Fruit fly (Drosophila melanogaster) whole organism, embryonic: ENCODE results near the gene snk.

Source experiments
- Atf-2 ChIP-seq: fragments of 200-800 bp; sonication (Bioruptor generic); optimal IDR thresholded peaks from 2 replicates; lab custom pipeline; 2016; ENCODE audit warnings: missing biosample characterization, missing genetic modification characterization
- CG10209 ChIP-seq: fragments of 200-800 bp; sonication (Bioruptor generic); optimal IDR thresholded peaks from 3 replicates; lab custom pipeline; 2017; ENCODE audit warnings: missing biosample characterization, mild to moderate bottlenecking, missing genetic modification characterization, missing genetic modification reagents
- CG10274 ChIP-seq: fragments of 200-800 bp; sonication (Bioruptor generic); optimal IDR thresholded peaks from 3 replicates; lab custom pipeline; 2017; ENCODE audit warnings: missing biosample characterization, mild to moderate bottlenecking, missing genetic modification characterization
- CG10959 ChIP-seq: fragments of 200-800 bp; sonication (Bioruptor generic); IDR thresholded peaks from 2 replicates; pipeline ENCODE4 v1.3.6; 2022; ENCODE audit warnings: missing biosample characterization, missing genetic modification characterization
- CG11247 ChIP-seq: fragments of 200-800 bp; sonication (Bioruptor generic); IDR thresholded peaks from 2 replicates; pipeline ENCODE4 v1.3.6; 2022; ENCODE audit warnings: missing biosample characterization, missing genetic modification characterization
- CG14965 ChIP-seq: fragments of 200-800 bp; sonication (Bioruptor generic); optimal IDR thresholded peaks from 2 replicates; lab custom pipeline; 2016; ENCODE audit warnings: missing biosample characterization, missing genetic modification characterization, borderline replicate concordance
- CG15479 ChIP-seq: fragments of 200-800 bp; sonication (Bioruptor generic); optimal IDR thresholded peaks from 3 replicates; lab custom pipeline; 2019; ENCODE audit warnings: missing biosample characterization, mild to moderate bottlenecking, missing genetic modification characterization, moderate library complexity
- CG17186 ChIP-seq: fragments of 200-800 bp; sonication (Bioruptor generic); optimal IDR thresholded peaks from 3 replicates; lab custom pipeline; 2017; ENCODE audit warnings: missing biosample characterization, missing genetic modification reagents, missing genetic modification characterization
- CG1792 ChIP-seq: fragments of 200-800 bp; sonication (Bioruptor generic); optimal IDR thresholded peaks from 2 replicates; lab custom pipeline; 2016; ENCODE audit warnings: missing biosample characterization, missing genetic modification characterization
- CG18262 ChIP-seq: fragments of 200-800 bp; optimal IDR thresholded peaks from 3 replicates; lab custom pipeline; 2019; ENCODE audit warnings: missing biosample characterization, mild to moderate bottlenecking, missing genetic modification characterization, moderate library complexity
- CG1832 ChIP-seq: fragments of 200-800 bp; sonication (Bioruptor generic); optimal IDR thresholded peaks from 2 replicates; lab custom pipeline; 2017; ENCODE audit warnings: missing biosample characterization, mild to moderate bottlenecking, missing genetic modification characterization, inconsistent platforms
- CG2889 ChIP-seq: fragments of 200-800 bp; sonication (Bioruptor generic); IDR thresholded peaks from 3 replicates; pipeline ENCODE4 v1.3.6; 2022; ENCODE audit warnings: missing biosample characterization, missing genetic modification characterization
- CG30403 ChIP-seq: fragments of 200-800 bp; sonication (Bioruptor generic); optimal IDR thresholded peaks from 3 replicates; lab custom pipeline; 2016; ENCODE audit warnings: missing biosample characterization, missing genetic modification characterization
- CG33213 ChIP-seq: fragments of 200-800 bp; sonication (Bioruptor generic); optimal IDR thresholded peaks from 3 replicates; lab custom pipeline; 2016; ENCODE audit warnings: missing biosample characterization, missing genetic modification characterization
- CG34422 ChIP-seq: fragments of 200-800 bp; sonication (Bioruptor generic); IDR thresholded peaks from 3 replicates; pipeline ENCODE4 v1.3.6; 2022; ENCODE audit warnings: missing biosample characterization, missing genetic modification characterization
- CG7928 ChIP-seq: fragments of 200-800 bp; sonication (Bioruptor generic); optimal IDR thresholded peaks from 2 replicates; lab custom pipeline; 2017; ENCODE audit warnings: missing biosample characterization, mild to moderate bottlenecking, missing genetic modification characterization
- CG8089 ChIP-seq: fragments of 200-800 bp; sonication (Bioruptor generic); optimal IDR thresholded peaks from 3 replicates; lab custom pipeline; 2016; ENCODE audit warnings: missing biosample characterization, missing genetic modification characterization
- Eip74EF ChIP-seq, 2 experiments: fragments of 200-800 bp in 1 of 2; fragments of >200 bp in 1 of 2; sonication (Bioruptor generic) in 1 of 2; optimal IDR thresholded peaks; 2 replicates each; lab custom pipeline; 2017 to 2019; ENCODE audit warnings: missing biosample characterization in 2 of 2, missing genetic modification characterization in 2 of 2, mild to moderate bottlenecking in 1 of 2, moderate library complexity in 1 of 2
- Fer3 ChIP-seq: fragments of 200-800 bp; sonication (Bioruptor generic); optimal IDR thresholded peaks from 2 replicates; lab custom pipeline; 2018; ENCODE audit warnings: missing biosample characterization, mild to moderate bottlenecking, missing genetic modification characterization, moderate library complexity
- GATAe ChIP-seq: fragments of 200-800 bp; sonication (Bioruptor generic); conservative IDR thresholded peaks from 2 replicates; pipeline ENCODE4 v1.3.6; 2022; ENCODE audit warnings: missing biosample characterization, missing genetic modification characterization
- Max ChIP-seq: fragments of 200-800 bp; sonication (Bioruptor generic); optimal IDR thresholded peaks from 2 replicates; lab custom pipeline; 2016; ENCODE audit warnings: missing biosample characterization, mild to moderate bottlenecking, missing genetic modification characterization
- PHDP ChIP-seq: fragments of 200-800 bp; sonication (Bioruptor generic); optimal IDR thresholded peaks from 3 replicates; lab custom pipeline; 2018; ENCODE audit warnings: missing biosample characterization, mild to moderate bottlenecking, missing genetic modification characterization, moderate library complexity
- Rfx ChIP-seq: fragments of 200-800 bp; sonication (Bioruptor generic); IDR thresholded peaks from 2 replicates; pipeline ENCODE4 v1.3.6; 2022; ENCODE audit warnings: missing biosample characterization, missing genetic modification characterization
- Sin3A ChIP-seq: fragments of >200 bp; optimal IDR thresholded peaks from 2 replicates; lab custom pipeline; 2018
- Usf ChIP-seq: fragments of 200-800 bp; sonication (Bioruptor generic); optimal IDR thresholded peaks from 2 replicates; lab custom pipeline; 2017; ENCODE audit warnings: missing genotype, missing biosample characterization, missing genetic modification characterization
- Xbp1 ChIP-seq: fragments of 200-800 bp; sonication (Bioruptor generic); optimal IDR thresholded peaks from 3 replicates; lab custom pipeline; 2016; ENCODE audit warnings: missing biosample characterization, mild to moderate bottlenecking, missing genetic modification characterization
- Xrp1 ChIP-seq: fragments of 200-800 bp; sonication (Bioruptor generic); IDR thresholded peaks from 2 replicates; pipeline ENCODE4 v1.3.6; 2022; ENCODE audit warnings: missing biosample characterization, missing genetic modification characterization
- aop ChIP-seq: fragments of 200-800 bp; sonication (Bioruptor generic); IDR thresholded peaks from 2 replicates; pipeline ENCODE4 v1.3.6; 2022; ENCODE audit warnings: missing biosample characterization, missing genetic modification characterization
- ara ChIP-seq: fragments of 200-800 bp; sonication (Bioruptor generic); IDR thresholded peaks from 2 replicates; pipeline ENCODE4 v1.3.6; 2022; ENCODE audit warnings: missing biosample characterization, missing genetic modification characterization
- ash1 ChIP-seq: fragments of 200-800 bp; sonication (Bioruptor generic); optimal IDR thresholded peaks from 2 replicates; lab custom pipeline; 2018; ENCODE audit warnings: missing biosample characterization, mild to moderate bottlenecking, missing genetic modification characterization
- az2 ChIP-seq: fragments of 200-800 bp; sonication (Bioruptor generic); optimal IDR thresholded peaks from 3 replicates; lab custom pipeline; 2016; ENCODE audit warnings: missing biosample characterization, missing genetic modification characterization
- corto ChIP-seq: fragments of 200-800 bp; sonication (Bioruptor generic); optimal IDR thresholded peaks from 2 replicates; lab custom pipeline; 2016; ENCODE audit warnings: missing biosample characterization, mild to moderate bottlenecking, missing genetic modification characterization, moderate library complexity
- dm ChIP-seq: fragments of 200-800 bp; sonication (Bioruptor generic); optimal IDR thresholded peaks from 3 replicates; lab custom pipeline; 2016; ENCODE audit warnings: missing biosample characterization, missing genetic modification characterization
- ems ChIP-seq: fragments of 200-800 bp; sonication (Bioruptor generic); optimal IDR thresholded peaks from 3 replicates; lab custom pipeline; 2016; ENCODE audit warnings: missing biosample characterization, missing genetic modification characterization
- kay ChIP-seq: fragments of 200-800 bp; sonication (Bioruptor generic); optimal IDR thresholded peaks from 2 replicates; lab custom pipeline; 2016; ENCODE audit warnings: missing biosample characterization, missing genetic modification characterization
- ken ChIP-seq: fragments of 200-800 bp; sonication (Bioruptor generic); IDR thresholded peaks from 3 replicates; pipeline ENCODE4 v1.3.6; 2022; ENCODE audit warnings: missing biosample characterization, missing genetic modification characterization
- klu ChIP-seq: fragments of 200-800 bp; sonication (Bioruptor generic); IDR thresholded peaks from 2 replicates; pipeline ENCODE4 v1.3.6; 2022; ENCODE audit warnings: missing biosample characterization, missing genetic modification characterization
- lab ChIP-seq: fragments of 200-800 bp; sonication (Bioruptor generic); optimal IDR thresholded peaks from 3 replicates; lab custom pipeline; 2017; ENCODE audit warnings: missing biosample characterization, missing genetic modification characterization, mild to moderate bottlenecking, moderate library complexity, missing genetic modification reagents
- lov ChIP-seq, 2 experiments: fragments of 200-800 bp in 1 of 2; fragments of >200 bp in 1 of 2; sonication (Bioruptor generic) in 1 of 2; IDR thresholded peaks in 1 of 2; optimal IDR thresholded peaks in 1 of 2; 2 replicates in 1 of 2; 3 replicates in 1 of 2; pipeline versions ENCODE4 v1.3.6 to Lab custom; 2017 to 2022; ENCODE audit warnings: missing biosample characterization in 1 of 2, missing genetic modification characterization in 1 of 2
- maf-S ChIP-seq: fragments of 200-800 bp; sonication (Bioruptor generic); optimal IDR thresholded peaks from 2 replicates; lab custom pipeline; 2016; ENCODE audit warnings: missing biosample characterization, missing genetic modification characterization
- mam ChIP-seq: fragments of 200-800 bp; sonication (Bioruptor generic); optimal IDR thresholded peaks from 3 replicates; lab custom pipeline; 2016; ENCODE audit warnings: missing biosample characterization, missing genetic modification characterization
- nau ChIP-seq: fragments of 200-800 bp; sonication (Bioruptor generic); optimal IDR thresholded peaks from 3 replicates; lab custom pipeline; 2017; ENCODE audit warnings: missing biosample characterization, mild to moderate bottlenecking, missing genetic modification characterization, missing genetic modification reagents
- onecut ChIP-seq: fragments of 200-800 bp; sonication (Bioruptor generic); IDR thresholded peaks from 2 replicates; pipeline ENCODE4 v1.3.6; 2022; ENCODE audit warnings: missing biosample characterization, missing genetic modification characterization
- pnt ChIP-seq: fragments of 200-800 bp; sonication (Bioruptor generic); optimal IDR thresholded peaks from 3 replicates; lab custom pipeline; 2016; ENCODE audit warnings: missing biosample characterization, missing genetic modification characterization
- psq ChIP-seq: fragments of 200-800 bp; sonication (Bioruptor generic); optimal IDR thresholded peaks from 2 replicates; lab custom pipeline; 2017; ENCODE audit warnings: missing biosample characterization, missing genetic modification characterization
- pzg ChIP-seq: fragments of 200-800 bp; sonication (Bioruptor generic); optimal IDR thresholded peaks from 3 replicates; lab custom pipeline; 2018; ENCODE audit warnings: missing biosample characterization, mild to moderate bottlenecking, missing genetic modification characterization, moderate library complexity
- sc ChIP-seq, 3 experiments: fragments of >200 bp in 2 of 3; fragments of 200-800 bp in 1 of 3; sonication (Bioruptor generic) in 1 of 3; optimal IDR thresholded peaks; 2 replicates in 2 of 3; 3 replicates in 1 of 3; lab custom pipeline; 2017; ENCODE audit warnings: mild to moderate bottlenecking in 1 of 3, missing biosample characterization in 1 of 3, missing genetic modification characterization in 1 of 3, missing genetic modification reagents in 1 of 3
- slbo ChIP-seq: fragments of 200-800 bp; sonication (Bioruptor generic); IDR thresholded peaks from 2 replicates; pipeline ENCODE4 v1.3.6; 2022; ENCODE audit warnings: missing biosample characterization, missing genetic modification characterization
- slou ChIP-seq: fragments of 200-800 bp; sonication (Bioruptor generic); optimal IDR thresholded peaks from 3 replicates; lab custom pipeline; 2016; ENCODE audit warnings: missing biosample characterization, missing genetic modification characterization
- zen ChIP-seq: fragments of 200-800 bp; sonication (Bioruptor generic); optimal IDR thresholded peaks from 3 replicates; lab custom pipeline; 2018; ENCODE audit warnings: missing biosample characterization, mild to moderate bottlenecking, missing genetic modification characterization, moderate library complexity

The snk gene

dm6 chr3R:13068022-13068421 lies 25.5 kb upstream of the snk start (continued):
- TF ChIP-seq maf-S (GFP tag; lab: Kevin White, UChicago) = peak; percentile 65
- TF ChIP-seq aop = no peak
- TF ChIP-seq psq = peak; percentile 66
- no peak for TF ChIP-seq lov (optimal IDR thresholded peaks at IDR 0.05; lab: Kevin White, UChicago)
- peak; percentile 78; the same call in 2 of the 3 replicates for TF ChIP-seq lov (GFP tag; IDR thresholded peaks at IDR 0.05; lab: Robert Waterston, UW)
- peak; percentile 73 for TF ChIP-seq slou (GFP tag; lab: Kevin White, UChicago)
- peak; percentile 87 for TF ChIP-seq CG33213 (GFP tag; lab: Kevin White, UChicago)
- TF ChIP-seq corto = no peak
- peak; percentile 97 for TF ChIP-seq nau (GFP tag; lab: Kevin White, UChicago)
- no peak for TF ChIP-seq klu (GFP tag; lab: Robert Waterston, UW)
- TF ChIP-seq CG1832 (GFP tag; lab: Kevin White, UChicago) = no peak
- TF ChIP-seq Atf-2 (GFP tag; lab: Kevin White, UChicago) = peak; percentile 59
- peak; percentile 86 for TF ChIP-seq CG18262 (tag; lab: Kevin White, UChicago)
- peak; percentile 97 for TF ChIP-seq lab (GFP tag; lab: Kevin White, UChicago)
- peak; percentile 53 for TF ChIP-seq Xbp1 (GFP tag; lab: Kevin White, UChicago)
- TF ChIP-seq Usf (GFP tag; lab: Kevin White, UChicago) = peak; percentile 40
- peak; percentile 64 for TF ChIP-seq CG11247
- TF ChIP-seq CG2889 (GFP tag; lab: Robert Waterston, UW) = no peak
- peak; percentile 81 for TF ChIP-seq CG8089
- no peak for TF ChIP-seq sc (optimal IDR thresholded peaks at IDR 0.05; lab: Kevin White, UChicago)
- TF ChIP-seq sc (GFP tag; optimal IDR thresholded peaks at IDR 0.05; lab: Kevin White, UChicago) = peak; percentile 93
- peak; percentile 69 for TF ChIP-seq Max (GFP tag; lab: Kevin White, UChicago)
- peak; percentile 71 for TF ChIP-seq CG14965
- TF ChIP-seq CG1792 (GFP tag; lab: Kevin White, UChicago) = peak; percentile 93
- peak; percentile 85 for TF ChIP-seq onecut (GFP tag; lab: Robert Waterston, UW)
- peak; percentile 55 for TF ChIP-seq CG7928 (GFP tag; lab: Kevin White, UChicago)
- no peak for TF ChIP-seq pzg (GFP tag; lab: Kevin White, UChicago)
- peak; percentile 15 for TF ChIP-seq CG15479 (GFP tag; lab: Kevin White, UChicago)
- TF ChIP-seq GATAe = no peak
- TF ChIP-seq Xrp1 (GFP tag; lab: Robert Waterston, UW) = peak; percentile 83
- peak; percentile 1 for TF ChIP-seq dm (GFP tag; lab: Kevin White, UChicago)
- TF ChIP-seq slbo (GFP tag; lab: Robert Waterston, UW) = peak; percentile 36; the same call in 1 of the 2 replicates
- TF ChIP-seq pnt = peak; percentile 71
- peak; percentile 86 for TF ChIP-seq ara (GFP tag; lab: Robert Waterston, UW)
- TF ChIP-seq Fer3 (tag; lab: Kevin White, UChicago) = peak; percentile 85
- TF ChIP-seq Eip74EF (GFP tag; optimal IDR thresholded peaks at IDR 0.05; lab: Kevin White, UChicago) = peak in 1 of 2 experiments; percentile 90
- TF ChIP-seq CG10274 (GFP tag; lab: Kevin White, UChicago) = peak; percentile 66
- TF ChIP-seq Rfx = peak; percentile 47
- peak; percentile 75 for TF ChIP-seq kay
- TF ChIP-seq mam (GFP tag; lab: Kevin White, UChicago) = peak; percentile 26
- TF ChIP-seq PHDP (tag; lab: Kevin White, UChicago) = peak; percentile 94
- TF ChIP-seq CG17186 (GFP tag; lab: Kevin White, UChicago) = peak; percentile 87
- peak; percentile 92 for TF ChIP-seq CG10209 (GFP tag; lab: Kevin White, UChicago)
- no peak for TF ChIP-seq Sin3A (lab: Kevin White, UChicago)
- peak; percentile 45 for TF ChIP-seq az2 (GFP tag; lab: Kevin White, UChicago)
- TF ChIP-seq ash1 (GFP tag; lab: Kevin White, UChicago) = peak; percentile 89
- TF ChIP-seq ems = peak; percentile 67
- peak; percentile 72 for TF ChIP-seq zen (tag; lab: Kevin White, UChicago)
- TF ChIP-seq CG30403 = peak; percentile 59
- peak; percentile 75 for TF ChIP-seq CG10959 (GFP tag; lab: Robert Waterston, UW)
- peak; percentile 64; the same call in 1 of the 3 replicates for TF ChIP-seq ken (GFP tag; lab: Robert Waterston, UW)
- TF ChIP-seq CG34422 = 0 out of 3 replicates have a peak, but pooled peaks have one; percentile 21
